Worm (Caenorhabditis elegans) whole organism, late embryonic: ENCODE results near the gene clec-169.

ENCODE experiments used
- K02D7.2 ChIP-seq: sonication (generic microtip); optimal IDR thresholded peaks from 2 replicates; lab custom pipeline; 2017; ENCODE audit warnings: mild to moderate bottlenecking, missing genetic modification characterization, missing compliant biosample characterization
- ahr-1 ChIP-seq: sonication (generic microtip); optimal IDR thresholded peaks from 2 replicates; lab custom pipeline; 2016; ENCODE audit warnings: missing genetic modification characterization, missing compliant biosample characterization
- ceh-48 ChIP-seq: sonication (generic microtip); optimal IDR thresholded peaks from 2 replicates; lab custom pipeline; 2016; ENCODE audit warnings: missing genetic modification characterization, inconsistent platforms, missing compliant biosample characterization
- dve-1 ChIP-seq: sonication (generic microtip); optimal IDR thresholded peaks from 2 replicates; lab custom pipeline; 2017; ENCODE audit warnings: antibody characterized with exemption, mild to moderate bottlenecking, missing genetic modification characterization, missing compliant biosample characterization
- elt-2 ChIP-seq: sonication (generic microtip); optimal IDR thresholded peaks from 2 replicates; lab custom pipeline; 2016; ENCODE audit warnings: missing genetic modification reagents, missing genetic modification characterization, missing compliant biosample characterization
- elt-4 ChIP-seq: sonication (generic microtip); optimal IDR thresholded peaks from 2 replicates; lab custom pipeline; 2016; ENCODE audit warnings: missing genetic modification characterization, missing compliant biosample characterization
- fkh-10 ChIP-seq: fragments of 150-350 bp; optimal IDR thresholded peaks from 2 replicates; lab custom pipeline; 2014; ENCODE audit warnings: missing biosample characterization, missing genetic modification reagents, missing genetic modification characterization
- hlh-13 ChIP-seq: fragments of 200-800 bp; sonication (Bioruptor generic); optimal IDR thresholded peaks from 2 replicates; lab custom pipeline; 2018; ENCODE audit warnings: mild to moderate bottlenecking, missing genetic modification characterization, missing compliant biosample characterization
- nhr-11 ChIP-seq: fragments of 150-350 bp; optimal IDR thresholded peaks from 2 replicates; lab custom pipeline; 2014; ENCODE audit warnings: missing biosample characterization, missing genetic modification characterization
- pros-1 ChIP-seq: fragments of 150-350 bp; optimal IDR thresholded peaks from 2 replicates; lab custom pipeline; 2014; ENCODE audit warnings: missing biosample characterization, missing genetic modification reagents, missing genetic modification characterization
- rnt-1 ChIP-seq: sonication (generic microtip); optimal IDR thresholded peaks from 2 replicates; lab custom pipeline; 2016; ENCODE audit warnings: missing genetic modification characterization, missing compliant biosample characterization
- tbx-7 ChIP-seq: sonication (generic microtip); optimal IDR thresholded peaks from 2 replicates; lab custom pipeline; 2016; ENCODE audit warnings: missing genotype, missing genetic modification characterization, missing compliant biosample characterization
- ttx-3 ChIP-seq: sonication (generic microtip); optimal IDR thresholded peaks from 2 replicates; lab custom pipeline; 2016; ENCODE audit warnings: missing genetic modification reagents, missing genetic modification characterization, missing compliant biosample characterization
- unc-42 ChIP-seq: sonication (generic microtip); optimal IDR thresholded peaks from 2 replicates; lab custom pipeline; 2016; ENCODE audit warnings: missing genotype, missing genetic modification characterization, missing compliant biosample characterization

DNA sequence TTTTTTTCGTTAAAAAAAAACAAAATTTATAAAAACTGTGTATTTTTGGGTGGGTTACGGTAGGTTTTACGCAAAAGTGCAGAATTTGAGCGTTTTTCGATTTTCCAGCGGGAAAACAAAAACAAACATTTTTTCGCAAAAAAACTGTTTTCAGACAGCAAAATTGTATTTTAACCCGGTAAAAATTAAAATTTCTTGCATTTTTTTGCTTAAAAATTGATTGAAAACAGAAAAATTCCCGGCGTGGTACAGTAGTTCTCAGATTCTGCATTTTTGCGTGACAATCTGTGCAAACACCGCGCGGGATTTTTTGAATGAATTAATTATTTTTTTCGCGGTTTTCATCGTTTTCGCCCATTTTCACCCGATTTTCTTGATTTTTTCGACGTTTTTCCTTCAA lies 15.9 kb downstream of the clec-169 start:
- no peak for TF ChIP-seq dve-1 (tag; lab: Kevin White, UChicago)
- TF ChIP-seq ceh-48 (tag; lab: Kevin White, UChicago) = no peak
- no peak for TF ChIP-seq unc-42
- TF ChIP-seq K02D7.2 (tag; lab: Kevin White, UChicago) = no peak
- TF ChIP-seq ahr-1 = no peak
- no peak for TF ChIP-seq ttx-3 (tag; lab: Kevin White, UChicago)
- TF ChIP-seq pros-1 (tag; lab: Kevin White, UChicago) = no peak
- no peak for TF ChIP-seq tbx-7 (tag; lab: Kevin White, UChicago)
- TF ChIP-seq rnt-1 (tag; lab: Kevin White, UChicago) = no peak
- no peak for TF ChIP-seq hlh-13 (GFP tag; lab: Kevin White, UChicago)
- TF ChIP-seq elt-2 = no peak
- TF ChIP-seq elt-4 (tag; lab: Kevin White, UChicago) = no peak
- no peak for TF ChIP-seq fkh-10
- TF ChIP-seq nhr-11 (tag; lab: Kevin White, UChicago) = no peak
